Fruit fly (Drosophila melanogaster): ENCODE results near the gene Gpb5.

dm6 chr2L:23311400-23311799 lies at the start of gene Gpb5:
- TF ChIP-seq br (GFP tag; optimal IDR thresholded peaks at IDR 0.05) = no peak
- no peak for TF ChIP-seq HLH106 (tag; optimal IDR thresholded peaks at IDR 0.05)
- TF ChIP-seq Dfd (GFP tag; optimal IDR thresholded peaks at IDR 0.05) = no peak
- TF ChIP-seq psq (GFP tag; optimal IDR thresholded peaks at IDR 0.05) = no peak
- TF ChIP-seq CG9705 (GFP tag; optimal IDR thresholded peaks at IDR 0.05) = no peak
- TF ChIP-seq Abd-B (GFP tag; optimal IDR thresholded peaks at IDR 0.05) = no peak
- no peak for TF ChIP-seq fru (GFP tag; optimal IDR thresholded peaks at IDR 0.05)
- no peak for TF ChIP-seq GATAd (GFP tag; optimal IDR thresholded peaks at IDR 0.05)
